Fruit fly (Drosophila melanogaster) whole organism: ENCODE measurements around the gene Vajk1.

Source experiments
- CG8478 ChIP-seq: fragments of >200 bp; optimal IDR thresholded peaks from 2 replicates; lab custom pipeline; 2018; ENCODE audit warnings: inconsistent platforms
- pan ChIP-seq: fragments of >200 bp; optimal IDR thresholded peaks from 2 replicates; lab custom pipeline; 2017
- psq ChIP-seq: fragments of >200 bp; optimal IDR thresholded peaks from 2 replicates; lab custom pipeline; 2017
- usp ChIP-seq: fragments of >200 bp; optimal IDR thresholded peaks from 2 replicates; lab custom pipeline; 2017; ENCODE audit warnings: missing biosample characterization, missing genetic modification characterization, mixed read lengths

DNA sequence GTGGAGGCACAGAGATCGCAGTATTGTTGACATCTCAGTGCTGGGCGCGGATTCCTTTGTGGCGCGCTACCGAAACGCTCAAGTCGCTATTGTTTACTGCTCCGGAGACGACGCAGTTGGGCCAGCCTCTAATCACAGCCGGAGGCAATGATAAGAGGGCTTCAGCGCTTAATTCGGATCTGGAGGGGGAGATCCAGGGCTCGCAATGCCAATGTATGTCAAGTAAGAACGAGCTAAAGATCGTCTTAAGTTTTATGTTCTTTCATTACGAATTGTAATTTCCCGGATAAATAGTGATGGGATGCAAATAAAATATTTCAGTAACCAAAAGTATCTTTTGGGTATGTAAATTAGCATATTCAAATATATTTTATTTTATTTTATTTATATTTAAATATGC, 46.5 kb upstream of the Vajk1 start, which contains the start of the genes NimB4 and NimB5:
- TF ChIP-seq psq (lab: Kevin White, UChicago) (no peak), CG8478 (lab: Kevin White, UChicago) (no peak), pan (no peak), usp (GFP tag; lab: Kevin White, UChicago) (no peak)
